Worm (Caenorhabditis elegans): ENCODE data around the gene F45D3.2.

DNA sequence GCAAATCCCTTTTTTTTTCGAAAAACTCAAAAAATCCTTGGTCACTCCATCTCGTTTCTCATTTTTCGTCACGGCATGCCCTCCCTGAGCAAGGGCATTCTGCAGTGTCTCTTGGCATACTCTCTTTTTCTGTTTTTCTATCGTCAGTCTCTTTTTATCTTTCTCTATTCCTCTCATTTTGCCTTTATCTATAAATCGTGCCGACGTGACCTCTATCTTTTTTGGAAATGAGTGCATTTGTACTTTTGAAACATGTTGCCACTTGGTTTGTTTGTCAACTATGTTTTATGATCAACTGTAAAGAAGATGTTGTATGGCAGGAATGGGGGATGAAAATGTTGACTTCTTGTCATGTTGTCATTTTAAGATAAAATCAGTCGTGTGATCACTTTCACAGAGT lies 11.9 kb upstream of the F45D3.2 start:
- no peak for TF ChIP-seq ztf-29 (GFP tag; IDR thresholded peaks at IDR 0.05)
- no peak for TF ChIP-seq ztf-23 (GFP tag; IDR thresholded peaks at IDR 0.05)
- no peak for TF ChIP-seq cog-1 (tag; optimal IDR thresholded peaks at IDR 0.05)
- no peak for TF ChIP-seq klf-2 (GFP tag; conservative IDR thresholded peaks at IDR 0.05)
- no peak for TF ChIP-seq ref-1 (GFP tag; conservative IDR thresholded peaks at IDR 0.05)
- no peak for TF ChIP-seq med-1 (GFP tag; optimal IDR thresholded peaks at IDR 0.05; ENCODE audit: insufficient read depth)
- no peak for TF ChIP-seq flt-1 (GFP tag; IDR thresholded peaks at IDR 0.05)

All from whole organism, midembryonic.